Worm (Caenorhabditis elegans): ENCODE data around the gene ZC155.2.

- TF ChIP-seq ceh-82 (tag; optimal IDR thresholded peaks at IDR 0.05): no peak
- TF ChIP-seq aly-2 (tag; optimal IDR thresholded peaks at IDR 0.05): no peak
- no peak for TF ChIP-seq unc-39 (tag; optimal IDR thresholded peaks at IDR 0.05)
- no peak for TF ChIP-seq mdl-1 (tag; optimal IDR thresholded peaks at IDR 0.05)
- TF ChIP-seq ama-1 (optimal IDR thresholded peaks at IDR 0.05): no peak
- TF ChIP-seq elt-1 (tag; optimal IDR thresholded peaks at IDR 0.05): no peak
- no peak for TF ChIP-seq snpc-4 (tag; optimal IDR thresholded peaks at IDR 0.05)
- TF ChIP-seq nhr-77 (tag; optimal IDR thresholded peaks at IDR 0.05): no peak
- TF ChIP-seq skn-1 (tag; optimal IDR thresholded peaks at IDR 0.05): no peak
- no peak for TF ChIP-seq eor-1 (tag; optimal IDR thresholded peaks at IDR 0.05)
These were observed 26.3 kb downstream of the ZC155.2 start for ce11 chrIII:5245067-5245466.

Measured in whole organism, L3 larva.